Fruit fly (Drosophila melanogaster): Measurements from ENCODE around the gene CG3618.

Gene CG3618

DNA sequence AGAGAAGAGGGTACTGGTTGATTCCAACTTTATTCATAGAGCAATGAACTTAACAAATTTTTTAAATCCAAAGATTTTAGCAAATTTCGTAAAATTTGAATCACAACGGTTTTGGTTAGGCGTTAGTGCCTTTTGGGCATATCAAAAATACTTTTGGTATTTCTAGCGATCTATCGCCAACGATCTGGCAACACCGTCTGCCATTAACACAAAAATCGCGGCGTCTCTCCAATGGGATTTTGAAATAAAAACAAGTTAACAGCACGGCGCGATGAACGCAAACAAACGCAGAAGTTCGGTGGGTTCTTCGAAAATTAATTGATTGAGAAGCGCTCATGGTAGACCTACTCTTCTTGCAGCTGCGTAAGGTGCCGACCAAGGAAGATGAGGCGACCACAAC lies 15.7 kb downstream of the CG3618 start, which contains the start of gene Spc105R (continued):
- TF ChIP-seq danr (GFP tag; IDR thresholded peaks at IDR 0.05) (no peak), CG42726 (GFP tag; IDR thresholded peaks at IDR 0.05; ENCODE audit: partially characterized antibody) (no peak), CG9437 (GFP tag; optimal IDR thresholded peaks at IDR 0.05) (no peak), CTCF (GFP tag; optimal IDR thresholded peaks at IDR 0.05) (peak; percentile 46), CG7271 (tag; optimal IDR thresholded peaks at IDR 0.05) (no peak), D (optimal IDR thresholded peaks at IDR 0.05) (no peak), D (GFP tag; optimal IDR thresholded peaks at IDR 0.05) (no peak), kah (GFP tag; optimal IDR thresholded peaks at IDR 0.05) (no peak), dmrt99B (tag; optimal IDR thresholded peaks at IDR 0.05) (no peak), CG8359 (GFP tag; optimal IDR thresholded peaks at IDR 0.05; ENCODE audit: borderline replicate concordance) (peak; percentile 22), CG10654 (GFP tag; optimal IDR thresholded peaks at IDR 0.05) (no peak), CG8478 (optimal IDR thresholded peaks at IDR 0.05) (no peak), sug (tag; optimal IDR thresholded peaks at IDR 0.05) (no peak), luna (GFP tag; optimal IDR thresholded peaks at IDR 0.05) (no peak), Ada2b (GFP tag; IDR thresholded peaks at IDR 0.05) (no peak), ham (GFP tag; IDR thresholded peaks at IDR 0.05) (no peak), al (GFP tag; IDR thresholded peaks at IDR 0.05) (no peak), TFAM (GFP tag; optimal IDR thresholded peaks at IDR 0.05) (no peak), D19A (tag; optimal IDR thresholded peaks at IDR 0.05) (no peak), wor (GFP tag; IDR thresholded peaks at IDR 0.05) (no peak), CG10321 (GFP tag; IDR thresholded peaks at IDR 0.05) (no peak), Deaf1 (tag; optimal IDR thresholded peaks at IDR 0.05) (no peak), salm (tag; optimal IDR thresholded peaks at IDR 0.05) (no peak), HLH54F (GFP tag; optimal IDR thresholded peaks at IDR 0.05) (no peak), ase (GFP tag; IDR thresholded peaks at IDR 0.05) (no peak), nerfin-2 (GFP tag; IDR thresholded peaks at IDR 0.05; ENCODE audit: partially characterized antibody) (no peak), CG13287 (GFP tag; IDR thresholded peaks at IDR 0.05; ENCODE audit: partially characterized antibody) (peak; percentile 56; the same call in 1 of the 2 replicates), CG17912 (GFP tag; optimal IDR thresholded peaks at IDR 0.05) (no peak), gfzf (GFP tag; optimal IDR thresholded peaks at IDR 0.05) (peak; percentile 86), CG7963 (GFP tag; IDR thresholded peaks at IDR 0.05; ENCODE audit: partially characterized antibody) (no peak), maf-S (GFP tag; optimal IDR thresholded peaks at IDR 0.05) (no peak), inv (GFP tag; IDR thresholded peaks at IDR 0.05; ENCODE audit: partially characterized antibody) (no peak), row (GFP tag; IDR thresholded peaks at IDR 0.05) (no peak; the same call in 2 of the 3 replicates), CG8944 (GFP tag; optimal IDR thresholded peaks at IDR 0.05) (no peak), her (GFP tag; optimal IDR thresholded peaks at IDR 0.05) (no peak), CG11560 (tag; IDR thresholded peaks at IDR 0.05) (no peak), so (GFP tag; IDR thresholded peaks at IDR 0.05) (no peak), Dfd (GFP tag; optimal IDR thresholded peaks at IDR 0.05) (no peak), Adf1 (GFP tag; IDR thresholded peaks at IDR 0.05) (no peak), ERR (GFP tag; optimal IDR thresholded peaks at IDR 0.05) (no peak), CG14441 (GFP tag; IDR thresholded peaks at IDR 0.05) (no peak), CG10565 (GFP tag; optimal IDR thresholded peaks at IDR 0.05) (no peak), sd (tag; optimal IDR thresholded peaks at IDR 0.05) (no peak), Neu2 (GFP tag; optimal IDR thresholded peaks at IDR 0.05; ENCODE audit: borderline replicate concordance) (no peak), CG3726 (GFP tag; IDR thresholded peaks at IDR 0.05) (no peak), CG31388 (GFP tag; optimal IDR thresholded peaks at IDR 0.05) (no peak), dimm (GFP tag; IDR thresholded peaks at IDR 0.05) (no peak), Max (GFP tag; optimal IDR thresholded peaks at IDR 0.05) (no peak), CG10543 (GFP tag; optimal IDR thresholded peaks at IDR 0.05) (no peak), B-H1 (GFP tag; IDR thresholded peaks at IDR 0.05) (no peak), tup (GFP tag; optimal IDR thresholded peaks at IDR 0.05) (no peak), CG2202 (tag; optimal IDR thresholded peaks at IDR 0.05) (no peak), CG33213 (GFP tag; optimal IDR thresholded peaks at IDR 0.05) (peak; percentile 73), Atf3 (GFP tag; optimal IDR thresholded peaks at IDR 0.05) (no peak)

All from whole organism, embryonic.